Fruit fly (Drosophila melanogaster) whole organism, embryonic: ENCODE results near the gene nanos.

Source experiments
- Antp ChIP-seq: fragments of 200-800 bp; sonication (Bioruptor generic); optimal IDR thresholded peaks from 3 replicates; lab custom pipeline; 2016; ENCODE audit warnings: missing biosample characterization, missing genetic modification characterization
- B-H2 ChIP-seq: fragments of 200-800 bp; sonication (Bioruptor generic); optimal IDR thresholded peaks from 2 replicates; lab custom pipeline; 2018; ENCODE audit warnings: missing biosample characterization, mild to moderate bottlenecking, missing genetic modification characterization
- CG10147 ChIP-seq: fragments of 200-800 bp; sonication (Bioruptor generic); optimal IDR thresholded peaks from 2 replicates; lab custom pipeline; 2019; ENCODE audit warnings: missing biosample characterization, mild to moderate bottlenecking, missing genetic modification characterization, moderate library complexity
- CG10321 ChIP-seq: fragments of 200-800 bp; sonication (Bioruptor generic); IDR thresholded peaks from 2 replicates; pipeline ENCODE4 v1.3.6; 2022; ENCODE audit warnings: missing biosample characterization, missing genetic modification characterization
- CG12155 ChIP-seq: fragments of 200-800 bp; sonication (Bioruptor generic); optimal IDR thresholded peaks from 3 replicates; lab custom pipeline; 2016; ENCODE audit warnings: missing biosample characterization, missing genetic modification characterization
- CG12219 ChIP-seq: fragments of 200-800 bp; sonication (Bioruptor generic); optimal IDR thresholded peaks from 3 replicates; lab custom pipeline; 2018; ENCODE audit warnings: missing biosample characterization, mild to moderate bottlenecking, missing genetic modification characterization
- CG13296 ChIP-seq: fragments of 200-800 bp; sonication (Bioruptor generic); optimal IDR thresholded peaks from 3 replicates; lab custom pipeline; 2018; ENCODE audit warnings: missing biosample characterization, mild to moderate bottlenecking, missing genetic modification characterization
- CG13775 ChIP-seq: fragments of 200-800 bp; sonication (Bioruptor generic); optimal IDR thresholded peaks from 3 replicates; lab custom pipeline; 2017; ENCODE audit warnings: missing biosample characterization, mild to moderate bottlenecking, missing genetic modification characterization
- CG2116 ChIP-seq: fragments of 200-800 bp; sonication (Bioruptor generic); optimal IDR thresholded peaks from 3 replicates; lab custom pipeline; 2018; ENCODE audit warnings: missing biosample characterization, mild to moderate bottlenecking, missing genetic modification characterization
- CG2712 ChIP-seq: fragments of 200-800 bp; optimal IDR thresholded peaks from 3 replicates; lab custom pipeline; 2019; ENCODE audit warnings: missing biosample characterization, mild to moderate bottlenecking, missing genetic modification characterization, moderate library complexity
- CG32532 ChIP-seq: fragments of 200-800 bp; sonication (Bioruptor generic); IDR thresholded peaks from 2 replicates; pipeline ENCODE4 v1.3.6; 2022; ENCODE audit warnings: missing biosample characterization, missing genetic modification characterization
- CG32772 ChIP-seq: fragments of 200-800 bp; sonication (Bioruptor generic); IDR thresholded peaks from 2 replicates; pipeline ENCODE4 v1.3.6; 2022; ENCODE audit warnings: missing biosample characterization, missing genetic modification characterization
- CG3726 ChIP-seq: fragments of 200-800 bp; sonication (Bioruptor generic); IDR thresholded peaks from 3 replicates; pipeline ENCODE4, ENCODE4 v1.3.6; 2022; ENCODE audit warnings: missing biosample characterization, missing genetic modification characterization
- CG4730 ChIP-seq: fragments of 200-800 bp; sonication (Bioruptor generic); IDR thresholded peaks from 2 replicates; pipeline ENCODE4 v1.3.6; 2022; ENCODE audit warnings: missing biosample characterization, missing genetic modification characterization
- CG6272 ChIP-seq: fragments of 200-800 bp; sonication (Bioruptor generic); IDR thresholded peaks from 2 replicates; pipeline ENCODE4 v1.3.6; 2022; ENCODE audit warnings: missing biosample characterization, missing genetic modification characterization
- CG7357 ChIP-seq: fragments of 200-800 bp; sonication (Bioruptor generic); IDR thresholded peaks from 3 replicates; pipeline ENCODE4 v1.3.6; 2022; ENCODE audit warnings: missing biosample characterization, missing genetic modification characterization
- CG8290 ChIP-seq, 3 experiments: fragments of 200-800 bp; sonication (Bioruptor generic); optimal IDR thresholded peaks; 2 replicates each; lab custom pipeline; 2016 to 2019; ENCODE audit warnings: missing biosample characterization in 3 of 3, missing genetic modification characterization in 3 of 3, mild to moderate bottlenecking in 2 of 3, moderate library complexity in 1 of 3
- CG9797 ChIP-seq: fragments of 200-800 bp; sonication (Bioruptor generic); optimal IDR thresholded peaks from 3 replicates; lab custom pipeline; 2018; ENCODE audit warnings: missing biosample characterization, mild to moderate bottlenecking, missing genetic modification characterization
- CTCF ChIP-seq: fragments of 200-800 bp; sonication (Bioruptor generic); optimal IDR thresholded peaks from 2 replicates; lab custom pipeline; 2017; ENCODE audit warnings: missing biosample characterization, mild to moderate bottlenecking, missing genetic modification characterization, moderate library complexity
- Ets65A ChIP-seq: fragments of 200-800 bp; sonication (Bioruptor generic); peaks from one replicate; lab custom pipeline; 2016; ENCODE audit warnings: missing biosample characterization, missing genetic modification characterization
- Gug ChIP-seq: fragments of 200-800 bp; sonication (Bioruptor generic); IDR thresholded peaks from 4 replicates; pipeline ENCODE4 v1.3.6; 2022; ENCODE audit warnings: missing biosample characterization, missing genetic modification characterization
- Hey ChIP-seq: fragments of 200-800 bp; sonication (Bioruptor generic); optimal IDR thresholded peaks from 3 replicates; lab custom pipeline; 2018; ENCODE audit warnings: missing biosample characterization, mild to moderate bottlenecking, missing genetic modification characterization
- HmgZ ChIP-seq: fragments of 200-800 bp; sonication (Bioruptor generic); optimal IDR thresholded peaks from 2 replicates; lab custom pipeline; 2018; ENCODE audit warnings: missing biosample characterization, mild to moderate bottlenecking, missing genetic modification characterization
- Hmx ChIP-seq: fragments of 200-800 bp; sonication (Bioruptor generic); optimal IDR thresholded peaks from 2 replicates; lab custom pipeline; 2016; ENCODE audit warnings: missing biosample characterization, missing genetic modification characterization
- Kr ChIP-seq: fragments of 200-800 bp; sonication (Bioruptor generic); optimal IDR thresholded peaks from 2 replicates; lab custom pipeline; 2017; ENCODE audit warnings: missing biosample characterization, mild to moderate bottlenecking, missing genetic modification characterization
- Mes4 ChIP-seq: fragments of 200-800 bp; sonication (Bioruptor generic); optimal IDR thresholded peaks from 2 replicates; lab custom pipeline; 2016; ENCODE audit warnings: missing biosample characterization, missing genetic modification characterization
- Nf-YB ChIP-seq: fragments of 200-800 bp; sonication (Bioruptor generic); optimal IDR thresholded peaks from 3 replicates; lab custom pipeline; 2019; ENCODE audit warnings: missing biosample characterization, mild to moderate bottlenecking, missing genetic modification characterization, moderate library complexity
- Sin3A ChIP-seq: fragments of >200 bp; optimal IDR thresholded peaks from 2 replicates; lab custom pipeline; 2018
- Six4 ChIP-seq: fragments of 200-800 bp; sonication (Bioruptor generic); optimal IDR thresholded peaks from 2 replicates; lab custom pipeline; 2016; ENCODE audit warnings: missing biosample characterization, missing genetic modification characterization
- Spps ChIP-seq: fragments of 200-800 bp; sonication (Bioruptor generic); optimal IDR thresholded peaks from 2 replicates; lab custom pipeline; 2018; ENCODE audit warnings: missing biosample characterization, mild to moderate bottlenecking, missing genetic modification characterization
- YL-1 ChIP-seq: fragments of 200-800 bp; sonication (Bioruptor generic); optimal IDR thresholded peaks from 3 replicates; lab custom pipeline; 2017; ENCODE audit warnings: missing biosample characterization, mild to moderate bottlenecking, missing genetic modification characterization
- bowl ChIP-seq: fragments of 200-800 bp; sonication (Bioruptor generic); IDR thresholded peaks from 2 replicates; pipeline ENCODE4 v1.3.6; 2022; ENCODE audit warnings: missing biosample characterization, missing genetic modification characterization
- bsh ChIP-seq, 2 experiments: fragments of 200-800 bp; sonication (Bioruptor generic); optimal IDR thresholded peaks; 2 replicates each; lab custom pipeline; 2017 to 2018; ENCODE audit warnings: mild to moderate bottlenecking in 2 of 2, missing biosample characterization in 2 of 2, missing genetic modification characterization in 2 of 2, moderate library complexity in 1 of 2
- cg ChIP-seq: fragments of 200-800 bp; sonication (Bioruptor generic); optimal IDR thresholded peaks from 3 replicates; lab custom pipeline; 2019; ENCODE audit warnings: missing biosample characterization, mild to moderate bottlenecking, missing genetic modification characterization, moderate library complexity
- dm ChIP-seq: fragments of 200-800 bp; sonication (Bioruptor generic); optimal IDR thresholded peaks from 3 replicates; lab custom pipeline; 2016; ENCODE audit warnings: missing biosample characterization, missing genetic modification characterization
- en ChIP-seq: fragments of 200-800 bp; sonication (Bioruptor generic); optimal IDR thresholded peaks from 2 replicates; lab custom pipeline; 2016; ENCODE audit warnings: missing biosample characterization, missing genetic modification characterization
- gce ChIP-seq: fragments of 200-800 bp; sonication (Bioruptor generic); IDR thresholded peaks from 3 replicates; pipeline ENCODE4 v1.3.6; 2022; ENCODE audit warnings: missing biosample characterization, missing genetic modification characterization
- grn ChIP-seq: fragments of 200-800 bp; sonication (Bioruptor generic); optimal IDR thresholded peaks from 3 replicates; lab custom pipeline; 2017; ENCODE audit warnings: missing biosample characterization, missing genetic modification characterization
- gro ChIP-seq: fragments of 200-800 bp; sonication (Bioruptor generic); optimal IDR thresholded peaks from 2 replicates; lab custom pipeline; 2016; ENCODE audit warnings: missing biosample characterization, missing genetic modification characterization
- insv ChIP-seq, 2 experiments: fragments of 200-800 bp; sonication (Bioruptor generic); optimal IDR thresholded peaks; 3 replicates each; lab custom pipeline; 2016 to 2018; ENCODE audit warnings: missing biosample characterization in 2 of 2, missing genetic modification characterization in 2 of 2
- lab ChIP-seq: fragments of 200-800 bp; sonication (Bioruptor generic); optimal IDR thresholded peaks from 3 replicates; lab custom pipeline; 2017; ENCODE audit warnings: missing biosample characterization, missing genetic modification characterization, mild to moderate bottlenecking, moderate library complexity, missing genetic modification reagents
- lbe ChIP-seq: fragments of 200-800 bp; sonication (Bioruptor generic); optimal IDR thresholded peaks from 2 replicates; lab custom pipeline; 2016; ENCODE audit warnings: missing biosample characterization, mild to moderate bottlenecking, missing genetic modification characterization
- lola ChIP-seq, 3 experiments: fragments of >200 bp in 2 of 3; fragments of 200-800 bp in 1 of 3; sonication (Bioruptor generic) in 1 of 3; optimal IDR thresholded peaks; 2 replicates each; lab custom pipeline; 2017 to 2019; ENCODE audit warnings: missing biosample characterization in 3 of 3, missing genetic modification characterization in 3 of 3, mild to moderate bottlenecking in 1 of 3, moderate library complexity in 1 of 3
- mirr ChIP-seq: fragments of 200-800 bp; sonication (Bioruptor generic); optimal IDR thresholded peaks from 3 replicates; lab custom pipeline; 2018; ENCODE audit warnings: missing biosample characterization, mild to moderate bottlenecking, missing genetic modification characterization
- psq ChIP-seq: fragments of 200-800 bp; sonication (Bioruptor generic); optimal IDR thresholded peaks from 2 replicates; lab custom pipeline; 2017; ENCODE audit warnings: missing biosample characterization, missing genetic modification characterization
- ranshi ChIP-seq: fragments of 200-800 bp; sonication (Bioruptor generic); IDR thresholded peaks from 2 replicates; pipeline ENCODE4 v1.3.6; 2022; ENCODE audit warnings: missing biosample characterization, missing genetic modification characterization
- sd ChIP-seq: fragments of 200-800 bp; sonication (Bioruptor generic); optimal IDR thresholded peaks from 3 replicates; lab custom pipeline; 2018; ENCODE audit warnings: missing biosample characterization, mild to moderate bottlenecking, missing genetic modification characterization, moderate library complexity
- sob ChIP-seq: fragments of 200-800 bp; sonication (Bioruptor generic); IDR thresholded peaks from 2 replicates; pipeline ENCODE4 v1.3.6; 2022; ENCODE audit warnings: missing biosample characterization, missing genetic modification characterization
- stwl ChIP-seq: fragments of 200-800 bp; sonication (Bioruptor generic); optimal IDR thresholded peaks from 3 replicates; lab custom pipeline; 2018; ENCODE audit warnings: missing biosample characterization, mild to moderate bottlenecking, missing genetic modification characterization, moderate library complexity
- trh ChIP-seq: fragments of 200-800 bp; sonication (Bioruptor generic); optimal IDR thresholded peaks from 2 replicates; lab custom pipeline; 2016; ENCODE audit warnings: missing biosample characterization, missing genetic modification characterization

Gene nanos

dm6 chr3R:19163972-19164819 lies 7.2 kb downstream of the nanos start, which contains the start of gene sqz (continued):
- TF ChIP-seq gce (GFP tag; lab: Robert Waterston, UW) (0 out of 3 replicates have a peak, but pooled peaks have one; percentile 23), CTCF (no peak), grn (GFP tag; lab: Kevin White, UChicago) (no peak), psq (GFP tag; lab: Kevin White, UChicago) (peak; percentile 50), CG8290 (GFP tag; optimal IDR thresholded peaks at IDR 0.05; lab: Kevin White, UChicago) (no peak), CG8290 (tag; optimal IDR thresholded peaks at IDR 0.05; lab: Kevin White, UChicago) (peak in 1 of 2 experiments; percentile 22), CG13296 (GFP tag; lab: Kevin White, UChicago) (peak; percentile 19), CG10147 (GFP tag; lab: Kevin White, UChicago) (no peak), insv (GFP tag; optimal IDR thresholded peaks at IDR 0.05; lab: Kevin White, UChicago) (no peak), B-H2 (no peak), Nf-YB (GFP tag; lab: Kevin White, UChicago) (peak; percentile 62), bsh (GFP tag; optimal IDR thresholded peaks at IDR 0.05; lab: Kevin White, UChicago) (peak in 1 of 2 experiments; percentile 84), Mes4 (GFP tag; lab: Kevin White, UChicago) (no peak), ranshi (GFP tag; lab: Robert Waterston, UW) (peak; percentile 23; the same call in 1 of the 2 replicates), lab (GFP tag; lab: Kevin White, UChicago) (peak; percentile 37), cg (GFP tag; lab: Kevin White, UChicago) (peak; percentile 94), Spps (tag; lab: Kevin White, UChicago) (no peak), CG13775 (GFP tag; lab: Kevin White, UChicago) (peak; percentile 12), Sin3A (lab: Kevin White, UChicago) (no peak), Hey (tag; lab: Kevin White, UChicago) (no peak), CG32532 (GFP tag; lab: Robert Waterston, UW) (peak; percentile 61; the same call in 1 of the 2 replicates), mirr (peak; percentile 24), CG2116 (GFP tag; lab: Kevin White, UChicago) (no peak), CG2712 (tag; lab: Kevin White, UChicago) (peak; percentile 4), CG12155 (no peak), CG4730 (no peak), dm (peak; percentile 2), sob (GFP tag; lab: Robert Waterston, UW) (peak; percentile 43; the same call in 1 of the 2 replicates), en (GFP tag; lab: Kevin White, UChicago) (no peak), lbe (peak; percentile 69), lola (GFP tag; optimal IDR thresholded peaks at IDR 0.05; lab: Kevin White, UChicago) (no peak), Gug (no peak), CG10321 (no peak), CG12219 (peak; percentile 7), CG7357 (GFP tag; lab: Robert Waterston, UW) (no peak), YL-1 (peak; percentile 33), CG3726 (no peak), stwl (tag; lab: Kevin White, UChicago) (no peak), Hmx (GFP tag; lab: Kevin White, UChicago) (no peak), CG6272 (GFP tag; lab: Robert Waterston, UW) (no peak), CG9797 (GFP tag; lab: Kevin White, UChicago) (no peak), bowl (GFP tag; lab: Robert Waterston, UW) (no peak), HmgZ (tag; lab: Kevin White, UChicago) (peak; percentile 2), CG32772 (GFP tag; lab: Robert Waterston, UW) (peak; percentile 64), Kr (no peak), gro (GFP tag; lab: Kevin White, UChicago) (peak; percentile 16), Antp (no peak), sd (peak; percentile 43), trh (GFP tag; lab: Kevin White, UChicago) (no peak), Ets65A (GFP tag; lab: Kevin White, UChicago) (no peak), Six4 (GFP tag; lab: Kevin White, UChicago) (no peak)
